Worm (Caenorhabditis elegans): ENCODE data around the gene fbxb-57.

ce11 chrV:19253520-19253919 lies 35.0 kb upstream of the fbxb-57 start, which contains the start of gene F21D9.4:
- TF ChIP-seq Y67H2A.10 (GFP tag; conservative IDR thresholded peaks at IDR 0.05) (no peak), repo-1 (tag; optimal IDR thresholded peaks at IDR 0.05) (no peak), lir-1 (GFP tag; conservative IDR thresholded peaks at IDR 0.05) (no peak), nhr-120 (GFP tag; IDR thresholded peaks at IDR 0.05) (no peak), ama-1 (optimal IDR thresholded peaks at IDR 0.05) (no peak), ama-1 (GFP tag; optimal IDR thresholded peaks at IDR 0.05) (no peak), ztf-18 (tag; optimal IDR thresholded peaks at IDR 0.05) (no peak)
